Worm (Caenorhabditis elegans): ENCODE data around the gene dyf-11.

Gene dyf-11

DNA sequence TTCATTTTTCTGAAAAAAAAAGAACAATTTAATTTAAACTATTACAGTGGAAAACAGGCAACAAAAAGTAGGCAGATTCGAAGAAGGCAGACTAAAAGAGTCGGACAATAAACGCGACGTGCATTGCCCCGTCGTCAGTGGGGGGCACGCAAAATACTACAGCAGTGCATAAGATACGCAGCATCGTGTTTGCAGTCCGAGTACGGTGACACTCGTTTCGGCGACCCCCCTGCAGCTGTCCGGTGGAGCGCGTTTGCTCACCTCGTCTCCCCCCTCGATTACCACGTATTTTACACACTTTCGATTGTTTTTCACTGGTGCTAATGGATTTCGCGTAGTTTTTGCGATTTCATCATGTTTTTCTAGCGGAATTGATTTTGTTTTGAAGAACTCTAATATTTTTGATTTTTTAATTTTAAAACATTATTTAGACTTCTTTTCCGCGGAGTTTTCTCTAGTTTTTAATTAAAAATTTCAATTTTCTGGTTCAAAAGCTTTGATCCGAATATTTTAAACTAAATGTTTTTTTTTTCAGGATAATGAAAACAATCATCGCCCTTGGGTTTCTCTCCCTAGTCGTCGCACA, 4.6 kb downstream of the dyf-11 start, which contains the start of the genes trap-2 and ile-2:
trap-2 (minus strand) TSS at position 9 of the 586 bp plus-strand sequence.
ile-2 (plus strand) TSS at position 536 of the 586 bp plus-strand sequence.
- TF ChIP-seq nhr-28 (tag; optimal IDR thresholded peaks at IDR 0.05) (no peak), lin-13 (tag; optimal IDR thresholded peaks at IDR 0.05) (peak; percentile 87), lin-32 (GFP tag; optimal IDR thresholded peaks at IDR 0.05) (peak; percentile 38), elt-3 (tag; optimal IDR thresholded peaks at IDR 0.05) (no peak), ceh-43 (GFP tag; optimal IDR thresholded peaks at IDR 0.05) (no peak), unc-39 (tag; optimal IDR thresholded peaks at IDR 0.05) (no peak), mep-1 (tag; optimal IDR thresholded peaks at IDR 0.05) (peak; percentile 88), drap-1 (GFP tag; optimal IDR thresholded peaks at IDR 0.05) (peak; percentile 75), unc-62 (GFP tag; optimal IDR thresholded peaks at IDR 0.05) (peak; percentile 65), ham-2 (GFP tag; optimal IDR thresholded peaks at IDR 0.05) (peak; percentile 71), zip-8 (tag; optimal IDR thresholded peaks at IDR 0.05) (no peak), hlh-1 (tag; optimal IDR thresholded peaks at IDR 0.05) (peak; percentile 69), bed-3 (GFP tag; optimal IDR thresholded peaks at IDR 0.05) (no peak), flh-1 (GFP tag; optimal IDR thresholded peaks at IDR 0.05) (no peak), ces-1 (GFP tag; optimal IDR thresholded peaks at IDR 0.05) (peak; percentile 57), nhr-76 (tag; optimal IDR thresholded peaks at IDR 0.05) (no peak), ceh-39 (tag; optimal IDR thresholded peaks at IDR 0.05) (peak; percentile 63), sem-2 (GFP tag; optimal IDR thresholded peaks at IDR 0.05) (no peak), M03D4.4 (tag; optimal IDR thresholded peaks at IDR 0.05) (peak; percentile 31), ceh-83 (GFP tag; optimal IDR thresholded peaks at IDR 0.05) (no peak), nhr-237 (tag; optimal IDR thresholded peaks at IDR 0.05) (peak; percentile 58), ztf-11 (tag; optimal IDR thresholded peaks at IDR 0.05) (peak; percentile 34), sptf-1 (tag; optimal IDR thresholded peaks at IDR 0.05) (peak; percentile 72), pha-4 (tag; optimal IDR thresholded peaks at IDR 0.05) (peak; percentile 96), mls-2 (tag; optimal IDR thresholded peaks at IDR 0.05) (peak; percentile 70), lsy-2 (tag; optimal IDR thresholded peaks at IDR 0.05) (peak; percentile 96), nhr-2 (tag; optimal IDR thresholded peaks at IDR 0.05) (peak; percentile 15), blmp-1 (tag; optimal IDR thresholded peaks at IDR 0.05) (no peak), nhr-12 (tag; optimal IDR thresholded peaks at IDR 0.05) (peak; percentile 51), unc-120 (tag; optimal IDR thresholded peaks at IDR 0.05; ENCODE audit: poor library complexity, severe bottlenecking) (peak; percentile 80), elt-1 (tag; optimal IDR thresholded peaks at IDR 0.05; ENCODE audit: borderline replicate concordance, insufficient read depth) (peak; percentile 52), snpc-4 (tag; optimal IDR thresholded peaks at IDR 0.05) (no peak), cnd-1 (tag; optimal IDR thresholded peaks at IDR 0.05) (peak; percentile 52), mab-5 (tag; optimal IDR thresholded peaks at IDR 0.05) (no peak), tbx-8 (GFP tag; optimal IDR thresholded peaks at IDR 0.05) (no peak)

DNA sequence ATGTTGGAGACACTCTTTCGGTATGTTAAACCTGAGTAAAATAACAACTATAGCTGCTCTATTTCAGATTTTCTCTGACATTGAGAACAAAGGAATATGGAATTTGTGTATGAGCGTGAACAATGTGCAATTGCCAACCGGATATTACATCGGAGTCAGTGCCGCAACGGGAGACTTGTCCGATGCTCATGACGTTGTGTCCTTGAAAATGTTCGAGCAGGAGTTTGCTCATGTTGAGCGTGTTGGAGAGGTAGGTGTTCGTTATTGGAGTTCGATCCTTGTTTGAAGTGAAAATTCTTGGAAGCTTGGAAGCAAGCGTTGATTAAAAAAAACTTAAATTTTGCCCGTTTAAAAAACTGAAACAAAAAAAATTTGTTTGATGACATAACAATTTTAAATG, 6.0 kb downstream of the dyf-11 start:
- TF ChIP-seq unc-39 (tag; optimal IDR thresholded peaks at IDR 0.05): no peak
- TF ChIP-seq blmp-1 (tag; optimal IDR thresholded peaks at IDR 0.05): no peak
- TF ChIP-seq lin-13 (tag; optimal IDR thresholded peaks at IDR 0.05): no peak
- TF ChIP-seq lin-32 (GFP tag; optimal IDR thresholded peaks at IDR 0.05): no peak
- no peak for TF ChIP-seq nhr-2 (tag; optimal IDR thresholded peaks at IDR 0.05)
- no peak for TF ChIP-seq M03D4.4 (tag; optimal IDR thresholded peaks at IDR 0.05)
- TF ChIP-seq flh-1 (GFP tag; optimal IDR thresholded peaks at IDR 0.05): no peak
- no peak for TF ChIP-seq tbx-8 (GFP tag; optimal IDR thresholded peaks at IDR 0.05)
- TF ChIP-seq bed-3 (GFP tag; optimal IDR thresholded peaks at IDR 0.05): no peak
- TF ChIP-seq mep-1 (tag; optimal IDR thresholded peaks at IDR 0.05): no peak
- no peak for TF ChIP-seq mab-5 (tag; optimal IDR thresholded peaks at IDR 0.05)
- TF ChIP-seq sem-2 (GFP tag; optimal IDR thresholded peaks at IDR 0.05): no peak
- TF ChIP-seq mls-2 (tag; optimal IDR thresholded peaks at IDR 0.05): no peak
- no peak for TF ChIP-seq hlh-1 (tag; optimal IDR thresholded peaks at IDR 0.05)
- no peak for TF ChIP-seq cnd-1 (tag; optimal IDR thresholded peaks at IDR 0.05)
- TF ChIP-seq elt-3 (tag; optimal IDR thresholded peaks at IDR 0.05): no peak

DNA sequence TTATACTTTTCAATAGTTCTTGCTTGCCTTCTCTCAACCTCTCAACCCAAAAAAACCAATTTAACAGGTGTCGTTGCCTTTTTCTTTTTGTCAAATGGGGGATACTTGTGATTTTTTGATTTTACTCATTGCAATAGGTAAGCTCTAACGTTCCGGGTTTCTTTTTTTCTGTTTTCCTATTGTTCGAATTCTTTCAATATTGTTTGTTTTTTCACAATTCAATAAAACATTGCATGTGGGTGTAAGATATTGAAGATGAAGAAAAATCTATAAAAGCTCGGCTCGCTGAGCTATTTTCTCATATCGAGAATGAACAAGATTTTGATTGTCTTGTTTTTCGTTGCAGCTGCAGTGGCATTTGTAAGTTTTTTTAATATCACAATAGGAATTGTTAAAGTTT, 7.0 kb downstream of the dyf-11 start, which contains the start of gene T04G9.7:
T04G9.7 (plus strand) TSS at position 301 of the 400 bp plus-strand sequence.
- no peak for TF ChIP-seq unc-62 (GFP tag; optimal IDR thresholded peaks at IDR 0.05)
- no peak for TF ChIP-seq nhr-76 (tag; optimal IDR thresholded peaks at IDR 0.05)
- TF ChIP-seq mls-2 (tag; optimal IDR thresholded peaks at IDR 0.05): no peak
- no peak for TF ChIP-seq lin-13 (tag; optimal IDR thresholded peaks at IDR 0.05)
- no peak for TF ChIP-seq mep-1 (tag; optimal IDR thresholded peaks at IDR 0.05)
- TF ChIP-seq tbx-8 (GFP tag; optimal IDR thresholded peaks at IDR 0.05): no peak
- no peak for TF ChIP-seq cnd-1 (tag; optimal IDR thresholded peaks at IDR 0.05)
- TF ChIP-seq nhr-2 (tag; optimal IDR thresholded peaks at IDR 0.05): no peak
- no peak for TF ChIP-seq drap-1 (GFP tag; optimal IDR thresholded peaks at IDR 0.05)
- no peak for TF ChIP-seq snpc-4 (tag; optimal IDR thresholded peaks at IDR 0.05)
- no peak for TF ChIP-seq nhr-28 (tag; optimal IDR thresholded peaks at IDR 0.05)
- TF ChIP-seq blmp-1 (tag; optimal IDR thresholded peaks at IDR 0.05): no peak
- TF ChIP-seq bed-3 (GFP tag; optimal IDR thresholded peaks at IDR 0.05): no peak
- TF ChIP-seq ztf-11 (tag; optimal IDR thresholded peaks at IDR 0.05): no peak
- TF ChIP-seq hlh-1 (tag; optimal IDR thresholded peaks at IDR 0.05): no peak
- TF ChIP-seq ces-1 (GFP tag; optimal IDR thresholded peaks at IDR 0.05): no peak
